Fruit fly (Drosophila melanogaster): Measurements from ENCODE around the gene CG5004.
A peak's percentile ranks its signal among the peaks of the same experiment; 100 is the strongest.

CG5004 gene

DNA sequence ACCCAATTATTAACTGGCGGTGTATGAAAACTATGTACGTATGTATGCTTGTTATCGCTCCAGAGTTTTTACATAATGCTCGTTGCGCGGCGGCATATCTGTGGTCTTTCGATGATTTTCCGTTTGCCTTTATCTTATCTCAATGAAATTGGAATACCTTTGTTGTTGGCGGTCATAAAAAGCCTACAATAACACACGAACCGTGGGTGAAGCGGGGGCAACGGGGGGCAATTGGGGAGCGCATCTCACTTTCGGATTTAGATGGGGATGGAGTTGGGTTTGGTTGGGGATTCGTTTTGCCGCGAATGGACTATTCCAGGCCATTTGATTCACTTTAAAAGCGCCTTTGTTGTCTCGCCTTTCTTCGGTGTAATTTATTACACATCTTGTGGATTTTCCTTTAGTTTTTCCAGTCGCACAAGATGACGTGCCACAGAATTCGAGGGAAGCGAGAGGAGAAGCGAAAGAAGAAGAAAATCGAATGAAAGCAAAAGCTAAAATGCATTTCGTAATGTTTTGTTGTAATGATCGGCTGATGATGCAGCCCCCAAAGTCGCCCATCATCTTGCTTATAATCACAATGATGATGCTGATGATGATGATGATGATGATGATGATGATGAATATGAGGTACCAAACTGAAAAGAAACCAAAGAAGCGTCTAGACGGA is 15.2 kb downstream of the CG5004 start:
- TF ChIP-seq fd59A (GFP tag; optimal IDR thresholded peaks at IDR 0.05) (no peak), fd85E (GFP tag; optimal IDR thresholded peaks at IDR 0.05) (no peak), CG15336 (GFP tag; IDR thresholded peaks at IDR 0.05) (no peak), svp (GFP tag) (peak; percentile 73), CG8632 (GFP tag; optimal IDR thresholded peaks at IDR 0.05) (no peak)

DNA sequence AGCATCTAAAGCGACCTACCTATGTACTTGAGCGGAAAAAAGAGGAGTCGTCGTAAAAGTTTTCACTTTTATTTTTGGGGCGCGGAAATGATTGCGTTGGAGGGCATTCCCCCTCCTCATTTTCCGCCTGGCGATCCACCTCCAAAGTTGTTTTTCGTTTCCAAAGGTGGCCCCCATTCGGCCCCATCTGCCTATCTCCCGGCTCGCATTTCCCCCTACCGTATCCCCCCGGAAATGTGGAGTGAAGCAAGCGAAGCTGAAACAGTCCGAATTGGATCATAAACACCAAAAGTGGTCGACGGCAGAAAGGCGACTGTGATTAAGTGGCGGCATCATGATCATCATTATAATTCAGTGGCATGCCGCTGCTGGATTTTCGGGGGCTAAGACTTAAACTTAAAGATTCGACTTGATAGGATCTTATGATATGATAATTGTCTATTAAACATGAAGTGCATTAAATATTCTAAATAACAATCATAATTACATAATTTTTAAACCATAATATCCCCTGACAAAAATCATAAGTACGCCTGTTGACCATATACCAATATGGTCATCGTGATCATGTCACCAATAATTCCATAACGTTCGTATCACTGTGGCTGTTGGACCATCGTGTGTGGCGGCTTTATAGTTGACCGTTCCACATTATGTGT is 16.3 kb downstream of the CG5004 start:
- TF ChIP-seq CG3919 (GFP tag; optimal IDR thresholded peaks at IDR 0.05): peak; percentile 52
- peak; percentile 18 for TF ChIP-seq Sox14 (GFP tag; optimal IDR thresholded peaks at IDR 0.05)
- peak; percentile 89 for TF ChIP-seq Eip78C (GFP tag)
- TF ChIP-seq svp (GFP tag): peak; percentile 92
- no peak for TF ChIP-seq spab (GFP tag; optimal IDR thresholded peaks at IDR 0.05)
- TF ChIP-seq CG6808 (GFP tag; optimal IDR thresholded peaks at IDR 0.05): peak; percentile 34
- TF ChIP-seq CG3032 (tag; optimal IDR thresholded peaks at IDR 0.05): peak; percentile 24
- peak; percentile 46 for TF ChIP-seq CG8319 (GFP tag; optimal IDR thresholded peaks at IDR 0.05)
- TF ChIP-seq Met (GFP tag; optimal IDR thresholded peaks at IDR 0.05): peak; percentile 65
- TF ChIP-seq Hr38 (GFP tag; optimal IDR thresholded peaks at IDR 0.05): no peak
- TF ChIP-seq eg (GFP tag; IDR thresholded peaks at IDR 0.05): peak; percentile 69
- peak; percentile 58 for TF ChIP-seq Eip75B (GFP tag; optimal IDR thresholded peaks at IDR 0.05)
- TF ChIP-seq pdm3 (GFP tag; optimal IDR thresholded peaks at IDR 0.05): peak; percentile 77
- TF ChIP-seq CG8632 (GFP tag; optimal IDR thresholded peaks at IDR 0.05): peak; percentile 68
- peak; percentile 20 for TF ChIP-seq CG4318 (GFP tag; optimal IDR thresholded peaks at IDR 0.05)
- peak in 1 of 2 experiments; percentile 16 for TF ChIP-seq salr (GFP tag; optimal IDR thresholded peaks at IDR 0.05)
- TF ChIP-seq esn (GFP tag; optimal IDR thresholded peaks at IDR 0.05): peak; percentile 66
- no peak for TF ChIP-seq fkh (GFP tag; optimal IDR thresholded peaks at IDR 0.05)
- TF ChIP-seq OdsH (GFP tag; optimal IDR thresholded peaks at IDR 0.05): peak; percentile 58
- TF ChIP-seq CG31627 (GFP tag; optimal IDR thresholded peaks at IDR 0.05): peak; percentile 48
- peak; percentile 40 for TF ChIP-seq net (GFP tag; optimal IDR thresholded peaks at IDR 0.05)
- TF ChIP-seq CG10631 (GFP tag; optimal IDR thresholded peaks at IDR 0.05): peak; percentile 41
- TF ChIP-seq CG11294 (GFP tag; IDR thresholded peaks at IDR 0.05): no peak; the same call in 1 of the 2 replicates
- peak; percentile 64 for TF ChIP-seq Sox102F (GFP tag; optimal IDR thresholded peaks at IDR 0.05)
- peak; percentile 50 for TF ChIP-seq CG6276 (GFP tag; optimal IDR thresholded peaks at IDR 0.05)
- TF ChIP-seq Hr39 (GFP tag; optimal IDR thresholded peaks at IDR 0.05): peak; percentile 52
- peak; percentile 64 for TF ChIP-seq CG34406 (GFP tag; optimal IDR thresholded peaks at IDR 0.05)
- peak; percentile 42 for TF ChIP-seq Sox15 (GFP tag; optimal IDR thresholded peaks at IDR 0.05)
- TF ChIP-seq topi (GFP tag; optimal IDR thresholded peaks at IDR 0.05): peak; percentile 62
- TF ChIP-seq CG1621 (tag; optimal IDR thresholded peaks at IDR 0.05): peak; percentile 24
- peak; percentile 50 for TF ChIP-seq achi (GFP tag; optimal IDR thresholded peaks at IDR 0.05)
- TF ChIP-seq CG15336 (GFP tag; IDR thresholded peaks at IDR 0.05): peak; percentile 49; the same call in 1 of the 2 replicates
- peak; percentile 36 for TF ChIP-seq Ets96B (tag; optimal IDR thresholded peaks at IDR 0.05)
- peak; percentile 14 for TF ChIP-seq CG16779 (tag; optimal IDR thresholded peaks at IDR 0.05)
- TF ChIP-seq CG11902 (GFP tag; optimal IDR thresholded peaks at IDR 0.05): peak; percentile 21
- TF ChIP-seq Lpt (GFP tag; optimal IDR thresholded peaks at IDR 0.05): no peak
- peak; percentile 66 for TF ChIP-seq CG32006 (GFP tag; optimal IDR thresholded peaks at IDR 0.05)
- no peak for TF ChIP-seq fd85E (GFP tag; optimal IDR thresholded peaks at IDR 0.05)
- TF ChIP-seq Eip93F (GFP tag; optimal IDR thresholded peaks at IDR 0.05): peak; percentile 1
- TF ChIP-seq CG8119 (GFP tag; IDR thresholded peaks at IDR 0.05): peak; percentile 38; the same call in 1 of the 3 replicates
- TF ChIP-seq CG10669 (GFP tag; optimal IDR thresholded peaks at IDR 0.05): peak; percentile 37
- TF ChIP-seq Blimp-1 (GFP tag; optimal IDR thresholded peaks at IDR 0.05): no peak
- TF ChIP-seq Ets21C (GFP tag; optimal IDR thresholded peaks at IDR 0.05): peak; percentile 10
- peak; percentile 10 for TF ChIP-seq dac (GFP tag; optimal IDR thresholded peaks at IDR 0.05)
- TF ChIP-seq Smox (GFP tag; optimal IDR thresholded peaks at IDR 0.05): peak; percentile 60
- TF ChIP-seq CG9139 (GFP tag; optimal IDR thresholded peaks at IDR 0.05): no peak

Data from whole organism, prepupa.